Worm (Caenorhabditis elegans) whole organism, early embryonic: Measurements from ENCODE around the gene ptr-14.

Source experiments
- B0310.2 ChIP-seq: sonication (generic microtip); optimal IDR thresholded peaks from 2 replicates; lab custom pipeline; 2016; ENCODE audit warnings: mild to moderate bottlenecking, missing genetic modification characterization, missing compliant biosample characterization
- F13C5.2 ChIP-seq: sonication (generic microtip); optimal IDR thresholded peaks from 2 replicates; lab custom pipeline; 2017; ENCODE audit warnings: mild to moderate bottlenecking, missing genetic modification characterization, inconsistent platforms, missing compliant biosample characterization
- aly-1 ChIP-seq: sonication (generic microtip); optimal IDR thresholded peaks from 2 replicates; lab custom pipeline; 2016; ENCODE audit warnings: missing genetic modification characterization, missing compliant biosample characterization
- ama-1 ChIP-seq: fragments of 150-350 bp; optimal IDR thresholded peaks from 2 replicates; lab custom pipeline; 2014
- ceh-13 ChIP-seq: fragments of 200-800 bp; sonication (Bioruptor generic); optimal IDR thresholded peaks from 2 replicates; lab custom pipeline; 2018; ENCODE audit warnings: mild to moderate bottlenecking, missing genetic modification characterization, missing compliant biosample characterization
- ceh-36 ChIP-seq: sonication (generic microtip); optimal IDR thresholded peaks from 2 replicates; lab custom pipeline; 2016; ENCODE audit warnings: missing genetic modification characterization, inconsistent platforms, missing compliant biosample characterization
- ets-7 ChIP-seq: sonication (generic microtip); optimal IDR thresholded peaks from 2 replicates; lab custom pipeline; 2016; ENCODE audit warnings: missing genotype, missing genetic modification characterization, missing compliant biosample characterization
- flt-1 ChIP-seq: fragments of 200-800 bp; sonication (Bioruptor generic); IDR thresholded peaks from 2 replicates; pipeline ENCODE4 v1.3.6; 2022; ENCODE audit warnings: missing genetic modification characterization, missing compliant biosample characterization
- hmbx-1 ChIP-seq: sonication (generic microtip); optimal IDR thresholded peaks from 2 replicates; lab custom pipeline; 2016; ENCODE audit warnings: mild to moderate bottlenecking, missing genetic modification characterization, missing compliant biosample characterization
- hmg-4 ChIP-seq: fragments of 200-800 bp; sonication (Bioruptor generic); optimal IDR thresholded peaks from 2 replicates; lab custom pipeline; 2018; ENCODE audit warnings: mild to moderate bottlenecking, missing genetic modification characterization, missing compliant biosample characterization
- hnd-1 ChIP-seq: sonication (generic microtip); optimal IDR thresholded peaks from 2 replicates; lab custom pipeline; 2016; ENCODE audit warnings: missing genetic modification characterization, missing compliant biosample characterization
- pes-1 ChIP-seq: fragments of 200-800 bp; sonication (Bioruptor generic); IDR thresholded peaks from 2 replicates; pipeline ENCODE4 v1.3.6; 2022; ENCODE audit warnings: missing genetic modification reagents, missing genetic modification characterization, missing compliant biosample characterization
- scrt-1 ChIP-seq: fragments of 200-800 bp; sonication (Bioruptor generic); IDR thresholded peaks from 2 replicates; pipeline ENCODE4 v1.3.6; 2022; ENCODE audit warnings: missing genetic modification characterization, missing compliant biosample characterization
- sea-1 ChIP-seq: fragments of 200-800 bp; sonication (Bioruptor generic); conservative IDR thresholded peaks from 2 replicates; pipeline ENCODE4 v1.3.6; 2022; ENCODE audit warnings: missing genetic modification characterization, missing compliant biosample characterization
- tbx-11 ChIP-seq: fragments of 200-800 bp; sonication (Bioruptor generic); IDR thresholded peaks from 2 replicates; pipeline ENCODE4 v1.3.6; 2022; ENCODE audit warnings: missing genetic modification characterization, missing compliant biosample characterization
- tbx-37 ChIP-seq: fragments of 200-800 bp; sonication (Bioruptor generic); conservative IDR thresholded peaks from 2 replicates; pipeline ENCODE4 v1.3.6; 2022; ENCODE audit warnings: missing genetic modification reagents, missing genetic modification characterization, missing compliant biosample characterization
- tra-4 ChIP-seq: sonication (generic microtip); optimal IDR thresholded peaks from 2 replicates; lab custom pipeline; 2017; ENCODE audit warnings: missing genetic modification characterization, missing compliant biosample characterization

Gene ptr-14

DNA sequence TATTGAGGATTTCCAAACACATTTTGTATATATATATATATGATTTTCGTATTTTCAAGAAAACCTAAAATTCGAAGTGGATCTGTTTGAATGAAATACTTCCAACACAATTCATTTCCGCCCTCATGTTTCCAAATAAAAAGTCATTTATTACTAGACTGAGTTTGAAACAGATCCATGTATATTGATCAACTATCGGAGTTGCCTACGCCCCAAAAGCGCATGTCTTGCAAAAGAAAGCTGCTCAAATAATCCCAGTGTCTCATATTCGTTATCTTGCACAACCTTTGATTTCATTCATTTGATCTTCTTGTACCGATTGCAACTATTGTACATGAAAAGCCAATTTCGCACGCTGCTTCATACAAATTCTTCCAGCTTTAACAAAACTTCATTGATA, 12.6 kb upstream of the ptr-14 start, which contains the start of gene R09H10.2:
Gene R09H10.2, plus strand, starts transcription at position 301 of the 400 bp plus-strand sequence.
- TF ChIP-seq hnd-1 (tag; lab: Kevin White, UChicago): no peak

DNA sequence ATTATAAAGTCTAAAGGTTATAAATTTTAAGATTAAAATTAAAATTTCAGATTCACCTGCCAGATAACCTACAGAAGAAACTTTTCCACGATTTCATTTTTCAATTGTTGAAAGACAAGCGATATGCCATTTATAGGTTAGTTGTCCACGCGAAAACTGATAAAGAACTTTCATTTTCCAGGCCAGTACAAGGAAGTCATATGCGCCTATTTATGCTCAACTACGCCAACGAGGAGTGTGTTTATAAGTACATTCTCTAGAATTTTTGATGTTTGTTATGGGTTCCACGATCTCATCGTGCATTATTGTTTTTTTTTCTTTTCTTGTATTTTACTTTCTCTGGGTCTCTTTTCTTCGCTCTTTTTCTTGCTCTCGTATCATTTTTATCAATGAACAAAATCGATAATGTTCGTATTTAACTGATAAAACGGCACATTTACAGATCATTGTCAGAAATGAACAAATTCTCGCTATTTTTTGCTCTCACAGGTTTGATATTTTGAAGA, 8.6 kb upstream of the ptr-14 start, which contains the start of gene R09H10.3:
Gene R09H10.3, plus strand, starts transcription at position 456 of the 506 bp plus-strand sequence.
- no peak for TF ChIP-seq ets-7
- no peak for TF ChIP-seq scrt-1 (GFP tag; lab: Robert Waterston, UW)

DNA sequence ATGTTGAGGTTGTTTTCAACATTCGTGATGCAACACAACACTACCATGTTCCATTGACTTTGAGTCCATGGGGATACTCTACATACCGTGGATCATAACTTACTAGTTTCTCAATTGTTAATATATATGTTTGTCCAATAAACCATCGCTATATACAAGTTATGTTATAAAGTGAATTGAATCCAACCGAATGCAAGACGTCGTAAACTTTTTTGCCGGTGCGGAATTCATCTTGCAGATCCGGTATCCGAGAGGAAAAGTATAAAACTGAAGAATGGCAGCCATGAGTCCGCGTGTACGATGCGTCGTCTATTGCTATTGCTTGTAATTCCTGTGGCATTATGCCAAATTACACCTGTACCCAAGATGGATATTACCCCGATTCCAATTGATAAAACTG, 7.0 kb upstream of the ptr-14 start, which contains the start of gene R09H10.6:
Gene R09H10.6, plus strand, starts transcription at position 301 of the 400 bp plus-strand sequence.
- TF ChIP-seq aly-1 (tag; lab: Kevin White, UChicago) (no peak), ets-7 (no peak), ceh-13 (GFP tag; lab: Kevin White, UChicago) (no peak), tbx-11 (GFP tag; lab: Robert Waterston, UW) (no peak), ama-1 (lab: Kevin White, UChicago) (no peak), hnd-1 (tag; lab: Kevin White, UChicago) (no peak), flt-1 (GFP tag; lab: Robert Waterston, UW) (no peak), pes-1 (GFP tag; lab: Robert Waterston, UW) (no peak), B0310.2 (tag; lab: Kevin White, UChicago) (no peak), tra-4 (tag; lab: Kevin White, UChicago) (no peak), sea-1 (GFP tag; lab: Robert Waterston, UW) (no peak), scrt-1 (GFP tag; lab: Robert Waterston, UW) (no peak), ceh-36 (tag; lab: Kevin White, UChicago) (no peak), hmg-4 (GFP tag; lab: Kevin White, UChicago) (no peak), F13C5.2 (tag; lab: Kevin White, UChicago) (no peak), hmbx-1 (tag; lab: Kevin White, UChicago) (no peak), tbx-37 (GFP tag; lab: Robert Waterston, UW) (no peak)

DNA sequence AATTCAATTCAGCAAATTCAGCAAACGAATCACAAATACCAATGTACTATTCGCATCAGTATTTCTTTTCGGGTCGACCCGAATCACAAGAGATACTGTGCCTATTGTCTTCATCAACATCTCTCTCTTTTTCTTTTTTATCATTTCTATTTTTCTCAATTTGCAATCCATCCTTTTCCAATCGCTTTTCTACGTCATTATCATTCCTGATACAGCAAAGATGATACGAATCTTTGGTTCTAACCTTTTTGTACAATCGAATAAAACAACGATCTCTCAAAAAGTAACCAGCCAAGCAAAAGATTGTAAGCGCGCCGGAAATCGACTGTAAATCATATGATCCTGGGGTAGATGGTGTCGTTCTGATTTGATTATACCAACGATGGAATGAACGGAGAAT, 5.3 kb upstream of the ptr-14 start:
- no peak for TF ChIP-seq sea-1 (GFP tag; lab: Robert Waterston, UW)
- no peak for TF ChIP-seq tra-4 (tag; lab: Kevin White, UChicago)
- TF ChIP-seq hmbx-1 (tag; lab: Kevin White, UChicago): no peak
- no peak for TF ChIP-seq tbx-37 (GFP tag; lab: Robert Waterston, UW)
- no peak for TF ChIP-seq pes-1 (GFP tag; lab: Robert Waterston, UW)

DNA sequence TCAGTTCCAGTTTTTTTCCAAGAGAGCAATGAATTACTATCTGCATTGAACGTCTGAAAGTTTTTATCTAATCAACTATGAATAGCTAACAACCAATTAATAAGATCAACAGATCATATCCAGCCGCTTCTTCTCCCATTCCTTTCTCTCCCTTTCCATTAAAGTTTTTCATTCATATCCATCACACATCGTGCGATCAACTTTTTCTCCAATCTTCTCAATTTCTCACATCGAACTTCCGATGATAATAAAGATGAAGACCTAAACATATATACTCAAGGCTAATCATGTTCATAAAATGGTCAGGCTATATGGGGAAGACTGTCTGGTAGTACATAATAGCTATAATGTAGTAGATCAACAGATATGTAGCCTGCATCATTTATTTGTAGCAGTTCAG, 2.9 kb upstream of the ptr-14 start:
- no peak for TF ChIP-seq tbx-11 (GFP tag; lab: Robert Waterston, UW)

DNA sequence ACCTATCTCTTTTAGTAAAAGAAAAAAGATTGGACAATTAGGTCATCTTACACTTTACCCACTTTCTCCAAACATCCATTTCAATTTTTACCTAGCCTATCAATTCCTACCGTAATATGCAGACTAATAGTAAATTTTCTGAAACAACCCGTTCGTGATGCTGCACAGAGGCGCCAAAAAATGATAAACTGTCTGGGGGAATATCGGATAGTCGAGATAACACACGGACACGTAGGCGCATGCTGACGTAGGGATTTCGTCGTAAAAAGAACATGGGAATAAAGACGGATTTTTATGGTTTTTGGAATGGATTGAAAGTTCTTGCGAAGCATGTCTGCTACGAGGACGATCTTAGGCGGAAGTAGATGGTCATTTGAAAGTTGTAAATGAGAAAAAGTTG, 1.1 kb downstream of the ptr-14 start:
- TF ChIP-seq hmg-4 (GFP tag; lab: Kevin White, UChicago) (no peak), B0310.2 (tag; lab: Kevin White, UChicago) (no peak), tra-4 (tag; lab: Kevin White, UChicago) (no peak), hmbx-1 (tag; lab: Kevin White, UChicago) (no peak), ets-7 (no peak), F13C5.2 (tag; lab: Kevin White, UChicago) (no peak), hnd-1 (tag; lab: Kevin White, UChicago) (no peak), ama-1 (lab: Kevin White, UChicago) (no peak), scrt-1 (GFP tag; lab: Robert Waterston, UW) (no peak)

DNA sequence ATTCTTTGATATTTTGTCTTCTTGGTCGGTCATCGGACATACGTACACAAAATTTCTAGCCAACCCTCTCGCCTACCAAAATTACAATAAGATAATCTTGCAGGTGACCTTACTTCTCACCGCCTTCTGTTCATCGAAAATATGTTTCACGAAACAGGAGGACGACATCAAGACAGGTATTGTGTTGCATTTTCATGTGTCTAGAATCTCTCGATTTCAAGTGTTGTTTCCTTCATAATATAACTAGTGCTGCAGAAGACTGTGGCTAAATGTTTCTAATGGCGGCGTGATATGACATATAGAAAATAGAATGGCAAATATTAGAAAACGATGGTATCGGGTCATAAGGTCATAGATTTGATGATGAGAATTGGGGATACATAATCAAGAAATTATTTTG, 1.9 kb downstream of the ptr-14 start:
- TF ChIP-seq aly-1 (tag; lab: Kevin White, UChicago): no peak
- no peak for TF ChIP-seq tbx-37 (GFP tag; lab: Robert Waterston, UW)
- TF ChIP-seq ceh-36 (tag; lab: Kevin White, UChicago): no peak
- no peak for TF ChIP-seq F13C5.2 (tag; lab: Kevin White, UChicago)

DNA sequence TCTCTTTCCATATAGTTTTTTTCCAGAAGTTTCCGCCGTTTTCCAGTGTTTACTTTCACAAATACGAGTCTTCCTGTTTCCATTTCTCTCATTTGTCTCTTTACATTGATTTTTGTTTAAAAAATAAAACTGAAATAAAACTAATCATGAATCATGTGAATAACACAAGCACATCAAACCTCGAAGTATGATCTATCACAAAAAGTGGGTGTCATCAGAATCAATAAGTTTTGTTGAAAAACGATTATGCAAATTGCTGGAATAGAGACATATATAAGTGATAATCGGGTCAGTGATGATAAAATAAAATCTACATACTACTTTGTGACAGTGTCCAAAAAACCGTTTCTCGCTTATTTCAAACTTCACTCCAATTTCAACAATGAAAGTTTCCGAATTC, 5.6 kb downstream of the ptr-14 start, which contains the start of gene R09H10.7:
Gene R09H10.7, plus strand, starts transcription at position 301 of the 400 bp plus-strand sequence.
- TF ChIP-seq ets-7 (no peak), scrt-1 (GFP tag; lab: Robert Waterston, UW) (no peak), aly-1 (tag; lab: Kevin White, UChicago) (no peak), tra-4 (tag; lab: Kevin White, UChicago) (no peak), B0310.2 (tag; lab: Kevin White, UChicago) (no peak), flt-1 (GFP tag; lab: Robert Waterston, UW) (no peak), ceh-36 (tag; lab: Kevin White, UChicago) (no peak)

DNA sequence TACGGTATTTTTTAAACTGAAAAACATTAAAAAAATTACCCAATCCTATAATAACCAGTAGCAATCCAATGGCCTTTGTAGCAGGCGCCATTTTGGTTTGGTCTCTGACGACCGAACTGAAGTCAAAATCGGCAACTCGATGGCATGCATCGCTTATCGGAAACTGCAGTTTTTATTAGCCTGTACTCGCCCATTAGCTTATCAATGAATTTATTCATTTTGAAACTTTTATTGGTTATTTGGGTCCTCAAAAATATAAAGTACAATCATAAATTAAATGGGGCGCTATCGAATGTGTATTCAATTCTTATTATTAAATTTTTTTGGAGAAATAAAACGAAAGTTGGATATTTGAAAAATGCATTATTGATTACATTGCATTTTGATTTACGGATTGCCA, 13.5 kb downstream of the ptr-14 start, which contains the start of gene R09H10.5:
Gene R09H10.5, minus strand, starts transcription at position 106 of the 400 bp plus-strand sequence.
- no peak for TF ChIP-seq B0310.2 (tag; lab: Kevin White, UChicago)
- TF ChIP-seq tbx-37 (GFP tag; lab: Robert Waterston, UW): no peak
- TF ChIP-seq hmbx-1 (tag; lab: Kevin White, UChicago): no peak
- no peak for TF ChIP-seq ama-1 (lab: Kevin White, UChicago)
- TF ChIP-seq aly-1 (tag; lab: Kevin White, UChicago): no peak
- TF ChIP-seq ceh-13 (GFP tag; lab: Kevin White, UChicago): no peak
- TF ChIP-seq ets-7: no peak
- no peak for TF ChIP-seq F13C5.2 (tag; lab: Kevin White, UChicago)
- no peak for TF ChIP-seq ceh-36 (tag; lab: Kevin White, UChicago)
- no peak for TF ChIP-seq sea-1 (GFP tag; lab: Robert Waterston, UW)
